Fruit fly (Drosophila melanogaster) whole organism, prepupa: Measurements from ENCODE around the gene CG5909.

Source experiments
- CG16779 ChIP-seq: fragments of 200-800 bp; sonication (Bioruptor generic); optimal IDR thresholded peaks from 3 replicates; lab custom pipeline; 2017; ENCODE audit warnings: missing biosample characterization, mild to moderate bottlenecking, missing genetic modification characterization
- CG6163 ChIP-seq: fragments of 200-800 bp; sonication (Bioruptor generic); IDR thresholded peaks from 3 replicates; pipeline ENCODE4 v1.3.6; 2022; ENCODE audit warnings: missing biosample characterization, missing genetic modification characterization
- Hr38 ChIP-seq: sonication (Bioruptor generic); optimal IDR thresholded peaks from 2 replicates; lab custom pipeline; 2016; ENCODE audit warnings: missing biosample characterization, missing genetic modification characterization
- Sox14 ChIP-seq: fragments of 200-800 bp; sonication (Bioruptor generic); optimal IDR thresholded peaks from 3 replicates; lab custom pipeline; 2016; ENCODE audit warnings: missing biosample characterization, missing genetic modification characterization
- eg ChIP-seq: fragments of 200-800 bp; sonication (Bioruptor generic); IDR thresholded peaks from 3 replicates; pipeline ENCODE4 v1.3.6; 2022; ENCODE audit warnings: missing biosample characterization, missing genetic modification characterization
- lz ChIP-seq: fragments of 200-800 bp; sonication (Bioruptor generic); optimal IDR thresholded peaks from 3 replicates; lab custom pipeline; 2016; ENCODE audit warnings: missing biosample characterization, missing genetic modification characterization
- salr ChIP-seq, 2 experiments: fragments of 200-800 bp; sonication (Bioruptor generic); optimal IDR thresholded peaks; 3 replicates each; lab custom pipeline; 2016 to 2018; ENCODE audit warnings: missing biosample characterization in 2 of 2, missing genetic modification characterization in 2 of 2, mild to moderate bottlenecking in 1 of 2

DNA sequence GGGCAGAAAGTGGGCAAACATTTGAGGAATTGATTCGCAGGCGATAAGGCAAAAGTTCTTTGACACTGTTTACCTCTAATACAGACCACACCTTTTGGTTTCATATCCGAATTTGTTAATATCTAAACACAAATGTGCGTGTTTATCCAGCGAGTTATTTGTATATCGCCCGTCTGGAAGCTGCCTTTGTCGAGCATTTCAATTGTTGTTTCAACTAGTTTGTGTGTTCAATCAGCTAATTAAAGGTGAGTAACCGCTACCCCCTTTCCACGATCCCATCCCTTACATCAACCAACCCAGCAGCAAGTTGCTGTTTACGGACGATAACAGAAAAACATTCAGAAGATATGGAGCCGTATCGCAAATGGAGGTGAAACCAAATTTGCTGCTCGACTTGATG, 29.6 kb upstream of the CG5909 start:
- TF ChIP-seq lz (no peak), CG16779 (no peak), salr (GFP tag; optimal IDR thresholded peaks at IDR 0.05; lab: Kevin White, UChicago) (no peak), eg (GFP tag; lab: Robert Waterston, UW) (no peak), Hr38 (no peak), Sox14 (GFP tag; lab: Kevin White, UChicago) (no peak), CG6163 (GFP tag; lab: Robert Waterston, UW) (no peak)
